Fruit fly (Drosophila melanogaster): ENCODE measurements around the gene acj6.
A peak's percentile ranks its signal among the peaks of the same experiment; 100 is the strongest.

The acj6 gene

dm6 chrX:15342017-15342416 is 36.8 kb downstream of the acj6 start, which contains the start of gene CG9123:
Gene CG9123, minus strand, starts transcription at chrX:15342117.
- no peak for TF ChIP-seq CG17801 (GFP tag; optimal IDR thresholded peaks at IDR 0.05; ENCODE audit: partially characterized antibody)

- peak; percentile 77 for TF ChIP-seq CG17801 (GFP tag; optimal IDR thresholded peaks at IDR 0.05; ENCODE audit: partially characterized antibody)
Observed at dm6 chrX:15335845-15336453, 42.9 kb downstream of the acj6 start.

dm6 chrX:15334999-15335398 is 43.9 kb downstream of the acj6 start:
- TF ChIP-seq CG17801 (GFP tag; optimal IDR thresholded peaks at IDR 0.05; ENCODE audit: partially characterized antibody) = no peak

dm6 chrX:15333066-15333874 is 45.6 kb downstream of the acj6 start, which contains the start of the genes CG9114 and HDAC6:
Gene CG9114, minus strand, starts transcription at chrX:15333154.
Gene HDAC6, plus strand, starts transcription at chrX:15333310.
- TF ChIP-seq CG17801 (GFP tag; optimal IDR thresholded peaks at IDR 0.05; ENCODE audit: partially characterized antibody) = no peak

- TF ChIP-seq CG17801 (GFP tag; optimal IDR thresholded peaks at IDR 0.05; ENCODE audit: partially characterized antibody) = no peak
Observed at dm6 chrX:15328148-15328718, 50.6 kb downstream of the acj6 start, which contains the start of gene dah. Gene dah, plus strand, starts transcription at chrX:15328342.

- peak; percentile 77 for TF ChIP-seq CG17801 (GFP tag; optimal IDR thresholded peaks at IDR 0.05; ENCODE audit: partially characterized antibody)
Observed at dm6 chrX:15323302-15323880, 55.5 kb downstream of the acj6 start.

dm6 chrX:15320973-15321372 is 57.9 kb downstream of the acj6 start:
- TF ChIP-seq CG17801 (GFP tag; optimal IDR thresholded peaks at IDR 0.05; ENCODE audit: partially characterized antibody) = no peak

- peak; percentile 38 for TF ChIP-seq CG17801 (GFP tag; optimal IDR thresholded peaks at IDR 0.05; ENCODE audit: partially characterized antibody)
Observed at dm6 chrX:15320522-15320921, 58.3 kb downstream of the acj6 start.

- no peak for TF ChIP-seq CG17801 (GFP tag; optimal IDR thresholded peaks at IDR 0.05; ENCODE audit: partially characterized antibody)
Observed at dm6 chrX:15319699-15320482, 59.0 kb downstream of the acj6 start.

- TF ChIP-seq CG17801 (GFP tag; optimal IDR thresholded peaks at IDR 0.05; ENCODE audit: partially characterized antibody) = peak; percentile 31
Observed at dm6 chrX:15319290-15319689, 59.6 kb downstream of the acj6 start, which contains the start of gene Top1. Gene Top1, plus strand, starts transcription at chrX:15319479.

- peak; percentile 56 for TF ChIP-seq CG17801 (GFP tag; optimal IDR thresholded peaks at IDR 0.05; ENCODE audit: partially characterized antibody)
Observed at dm6 chrX:15313829-15314324, 65.0 kb downstream of the acj6 start.

- no peak for TF ChIP-seq CG17801 (GFP tag; optimal IDR thresholded peaks at IDR 0.05; ENCODE audit: partially characterized antibody)
Observed at dm6 chrX:15313389-15313788, 65.5 kb downstream of the acj6 start.

- TF ChIP-seq CG17801 (GFP tag; optimal IDR thresholded peaks at IDR 0.05; ENCODE audit: partially characterized antibody) = no peak
Observed at dm6 chrX:15312882-15313154, 66.0 kb downstream of the acj6 start.

dm6 chrX:15312074-15312881 is 66.6 kb downstream of the acj6 start:
- peak; percentile 74 for TF ChIP-seq CG17801 (GFP tag; optimal IDR thresholded peaks at IDR 0.05; ENCODE audit: partially characterized antibody)

Measured in ovary, adult (tissue).